Fruit fly (Drosophila melanogaster): ENCODE measurements around the gene Cow.
A peak's percentile ranks its signal among the peaks of the same experiment; 100 is the strongest.

Cow gene

DNA sequence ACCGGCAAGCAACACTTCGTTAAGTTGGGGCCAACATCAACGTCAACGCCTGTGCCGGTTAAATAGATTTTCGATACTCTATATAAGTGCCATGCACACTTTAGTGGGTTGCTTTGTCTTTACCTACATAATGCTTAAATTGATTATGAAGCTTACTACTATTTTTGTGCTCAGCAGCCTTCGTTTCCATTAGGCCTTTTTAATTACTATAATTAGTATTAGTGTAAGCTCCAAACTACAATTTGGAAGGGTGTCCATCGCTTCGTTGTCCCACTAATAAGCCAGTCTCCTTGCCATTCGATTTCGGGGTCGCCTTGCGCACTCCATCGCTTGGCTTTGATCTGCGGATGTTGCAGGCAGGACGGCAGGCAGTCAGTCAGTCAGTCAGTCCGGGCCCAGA is 35.1 kb upstream of the Cow start (continued):
- TF ChIP-seq CG6808 (GFP tag; optimal IDR thresholded peaks at IDR 0.05), result peak; percentile 82
- TF ChIP-seq CG6792 (GFP tag; optimal IDR thresholded peaks at IDR 0.05), result peak; percentile 48
- peak; percentile 43 for TF ChIP-seq Met (GFP tag; optimal IDR thresholded peaks at IDR 0.05)
- TF ChIP-seq Sox15 (GFP tag; optimal IDR thresholded peaks at IDR 0.05), result peak; percentile 46
- TF ChIP-seq net (GFP tag; optimal IDR thresholded peaks at IDR 0.05), result peak; percentile 38
- TF ChIP-seq pdm3 (GFP tag; optimal IDR thresholded peaks at IDR 0.05), result peak; percentile 62
- TF ChIP-seq CG15336 (GFP tag; IDR thresholded peaks at IDR 0.05), result peak; percentile 60; the same call in 1 of the 2 replicates
- TF ChIP-seq Eip93F (GFP tag; optimal IDR thresholded peaks at IDR 0.05), result no peak
- TF ChIP-seq Hr4 (GFP tag; optimal IDR thresholded peaks at IDR 0.05), result peak; percentile 2
- no peak for TF ChIP-seq fd85E (GFP tag; optimal IDR thresholded peaks at IDR 0.05)
- TF ChIP-seq Sox102F (GFP tag; optimal IDR thresholded peaks at IDR 0.05), result peak; percentile 61
- peak; percentile 79 for TF ChIP-seq CG6163 (GFP tag; IDR thresholded peaks at IDR 0.05)
- peak; percentile 61 for TF ChIP-seq lz (GFP tag; optimal IDR thresholded peaks at IDR 0.05)
- TF ChIP-seq ss (GFP tag; optimal IDR thresholded peaks at IDR 0.05), result peak in 1 of 2 experiments; percentile 61
- no peak for TF ChIP-seq fkh (GFP tag; optimal IDR thresholded peaks at IDR 0.05)
- peak; percentile 20 for TF ChIP-seq Blimp-1 (GFP tag; optimal IDR thresholded peaks at IDR 0.05)
- no peak for TF ChIP-seq dac (GFP tag; optimal IDR thresholded peaks at IDR 0.05)
- peak; percentile 76 for TF ChIP-seq Eip75B (GFP tag; optimal IDR thresholded peaks at IDR 0.05)

DNA sequence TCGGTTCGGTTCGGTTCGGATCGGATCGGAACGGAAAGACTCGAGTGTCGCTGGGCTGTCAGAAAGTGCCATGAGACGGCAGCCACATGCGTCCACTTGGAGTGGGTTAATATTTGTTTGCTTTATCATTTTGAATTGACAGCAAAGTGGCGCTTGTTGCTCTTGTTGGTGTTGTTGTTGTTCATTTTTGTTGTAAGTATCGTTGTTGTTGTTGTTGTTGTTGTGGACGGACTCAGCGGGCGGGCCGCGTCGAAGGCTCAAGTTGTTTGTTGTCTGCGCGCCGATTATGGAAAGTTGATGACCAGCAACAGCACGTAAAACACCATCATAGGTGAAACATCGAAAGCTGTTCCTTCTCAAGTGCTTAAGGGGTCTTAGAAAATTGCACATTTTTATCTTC is 34.5 kb upstream of the Cow start:
- TF ChIP-seq lz (GFP tag; optimal IDR thresholded peaks at IDR 0.05) (no peak), CG8632 (GFP tag; optimal IDR thresholded peaks at IDR 0.05) (no peak), CG16779 (tag; optimal IDR thresholded peaks at IDR 0.05) (no peak), ss (GFP tag; optimal IDR thresholded peaks at IDR 0.05) (no peak), OdsH (GFP tag; optimal IDR thresholded peaks at IDR 0.05) (no peak), Met (GFP tag; optimal IDR thresholded peaks at IDR 0.05) (no peak), CG15336 (GFP tag; IDR thresholded peaks at IDR 0.05) (no peak), CG31627 (GFP tag; optimal IDR thresholded peaks at IDR 0.05) (no peak), Sox15 (GFP tag; optimal IDR thresholded peaks at IDR 0.05) (no peak), eg (GFP tag; IDR thresholded peaks at IDR 0.05) (no peak), CG32006 (GFP tag; optimal IDR thresholded peaks at IDR 0.05) (no peak)

DNA sequence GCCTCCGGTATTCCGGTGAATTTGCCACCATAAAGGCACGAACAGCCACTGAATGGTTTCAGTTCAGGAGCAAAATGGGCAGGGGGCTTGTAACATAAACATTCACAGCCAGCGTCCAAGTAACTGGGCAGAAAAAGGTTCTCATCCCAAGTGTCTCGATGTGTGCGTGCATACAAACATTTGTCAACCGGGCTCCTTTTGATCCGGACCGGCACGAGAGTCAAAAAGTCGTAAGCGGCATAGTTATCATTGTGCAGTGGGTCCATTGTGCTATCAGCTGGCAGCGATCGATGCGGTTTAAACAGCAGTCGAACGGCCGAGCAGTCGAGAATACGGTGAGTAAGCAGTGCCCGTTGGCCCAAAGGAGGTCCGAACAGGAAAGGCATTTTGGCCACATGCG is 33.2 kb upstream of the Cow start:
- TF ChIP-seq CG8319 (GFP tag; optimal IDR thresholded peaks at IDR 0.05) (no peak), Sox15 (GFP tag; optimal IDR thresholded peaks at IDR 0.05) (no peak), Ets21C (GFP tag; optimal IDR thresholded peaks at IDR 0.05) (no peak), CG10669 (GFP tag; optimal IDR thresholded peaks at IDR 0.05) (no peak), acj6 (GFP tag; optimal IDR thresholded peaks at IDR 0.05) (no peak), CG11902 (GFP tag; optimal IDR thresholded peaks at IDR 0.05) (no peak), Hr4 (GFP tag; optimal IDR thresholded peaks at IDR 0.05) (no peak), Hr38 (GFP tag; optimal IDR thresholded peaks at IDR 0.05) (no peak), svp (GFP tag) (no peak), vri (GFP tag; optimal IDR thresholded peaks at IDR 0.05) (no peak), Sox14 (GFP tag; optimal IDR thresholded peaks at IDR 0.05) (no peak), CG32006 (GFP tag; optimal IDR thresholded peaks at IDR 0.05) (no peak), CG8632 (GFP tag; optimal IDR thresholded peaks at IDR 0.05) (no peak), Ets96B (tag; optimal IDR thresholded peaks at IDR 0.05) (no peak), CG6276 (GFP tag; optimal IDR thresholded peaks at IDR 0.05) (no peak), topi (GFP tag; optimal IDR thresholded peaks at IDR 0.05) (no peak), CG34406 (GFP tag; optimal IDR thresholded peaks at IDR 0.05) (no peak)

- TF ChIP-seq lz (GFP tag; optimal IDR thresholded peaks at IDR 0.05) (peak; percentile 1), Hr38 (GFP tag; optimal IDR thresholded peaks at IDR 0.05) (no peak), net (GFP tag; optimal IDR thresholded peaks at IDR 0.05) (peak; percentile 3), fd59A (GFP tag; optimal IDR thresholded peaks at IDR 0.05) (no peak), CG3032 (tag; optimal IDR thresholded peaks at IDR 0.05) (no peak), Hr4 (GFP tag; optimal IDR thresholded peaks at IDR 0.05) (peak; percentile 21), esn (GFP tag; optimal IDR thresholded peaks at IDR 0.05) (peak; percentile 46), Sox102F (GFP tag; optimal IDR thresholded peaks at IDR 0.05) (peak; percentile 41), Eip93F (GFP tag; optimal IDR thresholded peaks at IDR 0.05) (no peak), fkh (GFP tag; optimal IDR thresholded peaks at IDR 0.05) (no peak), salr (GFP tag; optimal IDR thresholded peaks at IDR 0.05) (no peak), svp (GFP tag) (peak; percentile 42), OdsH (GFP tag; optimal IDR thresholded peaks at IDR 0.05) (peak; percentile 26), spab (GFP tag; optimal IDR thresholded peaks at IDR 0.05) (no peak), Eip78C (GFP tag) (peak; percentile 11), CG9139 (GFP tag; optimal IDR thresholded peaks at IDR 0.05) (no peak), Sox15 (GFP tag; optimal IDR thresholded peaks at IDR 0.05) (no peak), CG6854 (GFP tag; optimal IDR thresholded peaks at IDR 0.05) (no peak), CG34406 (GFP tag; optimal IDR thresholded peaks at IDR 0.05) (peak; percentile 19), Lpt (GFP tag; optimal IDR thresholded peaks at IDR 0.05) (no peak), CG32006 (GFP tag; optimal IDR thresholded peaks at IDR 0.05) (peak; percentile 38)
These were observed 32.1 kb upstream of the Cow start for dm6 chr3R:23144654-23145053.

Measured in whole organism, prepupa.